Worm (Caenorhabditis elegans): ENCODE data around the gene F56C9.8.

DNA sequence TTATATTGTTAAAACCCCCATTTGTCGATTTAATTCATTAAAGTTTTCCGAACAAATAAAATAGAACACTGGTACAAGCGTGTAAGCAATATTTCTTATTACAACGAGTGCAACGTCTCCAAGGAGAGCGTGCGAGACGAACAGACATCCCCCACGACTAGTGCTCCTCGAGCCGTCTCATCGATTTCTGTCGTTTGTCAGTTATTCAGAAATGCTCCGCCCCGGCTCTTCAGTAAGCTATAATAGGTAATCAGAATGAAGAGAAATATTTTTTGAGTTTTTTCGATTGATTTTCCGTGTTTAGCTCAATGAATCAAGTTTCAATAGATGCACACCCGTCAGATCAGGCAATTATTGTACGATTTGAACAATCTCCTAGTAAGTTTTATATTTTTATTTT lies 19.4 kb upstream of the F56C9.8 start, which contains the start of gene kap-1:
- TF ChIP-seq nhr-237 (tag; optimal IDR thresholded peaks at IDR 0.05) (no peak), R02D3.7 (tag; optimal IDR thresholded peaks at IDR 0.05) (no peak)
